Fruit fly (Drosophila melanogaster) whole organism, wandering third instar larva: ENCODE measurements around the gene Rab8.

ENCODE experiments used
- Abd-B ChIP-seq: fragments of >200 bp; optimal IDR thresholded peaks from 2 replicates; lab custom pipeline; 2017; ENCODE audit warnings: missing biosample characterization, missing genetic modification characterization
- CG32264 ChIP-seq: fragments of 200-800 bp; sonication (Bioruptor generic); optimal IDR thresholded peaks from 2 replicates; lab custom pipeline; 2016; ENCODE audit warnings: missing biosample characterization, missing genetic modification characterization
- CG9705 ChIP-seq: fragments of 200-800 bp; sonication (Bioruptor generic); optimal IDR thresholded peaks from 2 replicates; lab custom pipeline; 2018; ENCODE audit warnings: missing biosample characterization, mild to moderate bottlenecking, missing genetic modification characterization
- CrebA ChIP-seq: fragments of 200-800 bp; sonication (Bioruptor generic); optimal IDR thresholded peaks from 2 replicates; lab custom pipeline; 2016; ENCODE audit warnings: missing biosample characterization, mild to moderate bottlenecking, missing genetic modification characterization, borderline replicate concordance
- Dfd ChIP-seq: fragments of >200 bp; optimal IDR thresholded peaks from 2 replicates; lab custom pipeline; 2017; ENCODE audit warnings: missing biosample characterization, missing genetic modification characterization
- Dif ChIP-seq: fragments of 200-275, 200-300 bp; sonication (Bioruptor generic); optimal IDR thresholded peaks from 2 replicates; lab custom pipeline; 2018; ENCODE audit warnings: missing biosample characterization, missing genetic modification characterization; ENCODE audit not compliant: partially characterized antibody
- GATAd ChIP-seq: sonication (Bioruptor generic); optimal IDR thresholded peaks from 2 replicates; lab custom pipeline; 2016; ENCODE audit warnings: missing biosample characterization, missing genetic modification characterization
- HLH106 ChIP-seq: fragments of 200-800 bp; optimal IDR thresholded peaks from 3 replicates; lab custom pipeline; 2019; ENCODE audit warnings: missing biosample characterization, mild to moderate bottlenecking, missing genetic modification characterization, moderate library complexity
- Hnf4 ChIP-seq: fragments of 200-800 bp; sonication (Bioruptor generic); optimal IDR thresholded peaks from 2 replicates; lab custom pipeline; 2016; ENCODE audit warnings: missing biosample characterization, mild to moderate bottlenecking, missing genetic modification characterization
- Hr83 ChIP-seq: fragments of 200-300 bp; sonication (Bioruptor generic); optimal IDR thresholded peaks from 2 replicates; lab custom pipeline; 2016; ENCODE audit warnings: missing biosample characterization, mild to moderate bottlenecking, missing genetic modification characterization, moderate library complexity; ENCODE audit not compliant: poor library complexity, severe bottlenecking
- Jra ChIP-seq: sonication (Bioruptor generic); optimal IDR thresholded peaks from 2 replicates; lab custom pipeline; 2016; ENCODE audit warnings: missing biosample characterization, missing genetic modification characterization
- Mio ChIP-seq: sonication (Bioruptor generic); optimal IDR thresholded peaks from 2 replicates; lab custom pipeline; 2016; ENCODE audit warnings: missing biosample characterization, missing genetic modification characterization
- Myc ChIP-seq: fragments of >200 bp; optimal IDR thresholded peaks from 2 replicates; lab custom pipeline; 2017
- N ChIP-seq: fragments of >200 bp; optimal IDR thresholded peaks from 2 replicates; lab custom pipeline; 2018; ENCODE audit warnings: missing biosample characterization, missing external identifiers, missing genetic modification characterization
- OdsH ChIP-seq: fragments of 200-800 bp; sonication (Bioruptor generic); optimal IDR thresholded peaks from 2 replicates; lab custom pipeline; 2016; ENCODE audit warnings: missing biosample characterization, mild to moderate bottlenecking, missing genetic modification characterization
- Rel ChIP-seq, 2 experiments: fragments of 200-800 bp; sonication (Bioruptor generic) in 1 of 2; optimal IDR thresholded peaks; 2 replicates in 1 of 2; 3 replicates in 1 of 2; lab custom pipeline; 2016 to 2019; ENCODE audit warnings: mild to moderate bottlenecking in 2 of 2, missing biosample characterization in 2 of 2, missing genetic modification characterization in 2 of 2, moderate library complexity in 1 of 2
- Sp1 ChIP-seq: fragments of 200-800 bp; sonication (Bioruptor generic); optimal IDR thresholded peaks from 3 replicates; lab custom pipeline; 2019; ENCODE audit warnings: missing biosample characterization, mild to moderate bottlenecking, missing genetic modification characterization, moderate library complexity
- Vsx2 ChIP-seq: fragments of 200-300, 225-300 bp; sonication (Bioruptor generic); optimal IDR thresholded peaks from 2 replicates; lab custom pipeline; 2018; ENCODE audit warnings: missing biosample characterization, missing genetic modification characterization; ENCODE audit not compliant: partially characterized antibody
- br ChIP-seq: fragments of 200-800 bp; sonication (Bioruptor generic); optimal IDR thresholded peaks from 2 replicates; lab custom pipeline; 2016; ENCODE audit warnings: missing biosample characterization, missing genetic modification characterization
- brk ChIP-seq: fragments of 200-800 bp; sonication (Bioruptor generic); optimal IDR thresholded peaks from 2 replicates; lab custom pipeline; 2016; ENCODE audit warnings: missing biosample characterization, mild to moderate bottlenecking, missing genetic modification characterization
- dmrt93B ChIP-seq: fragments of 200-800 bp; sonication (Bioruptor generic); optimal IDR thresholded peaks from 2 replicates; lab custom pipeline; 2018; ENCODE audit warnings: missing biosample characterization, mild to moderate bottlenecking, missing genetic modification characterization
- dsf ChIP-seq: sonication (Bioruptor generic); optimal IDR thresholded peaks from 2 replicates; lab custom pipeline; 2016; ENCODE audit warnings: missing biosample characterization, missing genetic modification characterization, borderline replicate concordance
- ey ChIP-seq: fragments of 200-800 bp; sonication (Bioruptor generic); optimal IDR thresholded peaks from 2 replicates; lab custom pipeline; 2016; ENCODE audit warnings: missing biosample characterization, missing genetic modification characterization
- foxo ChIP-seq, 2 experiments: fragments of 200-800 bp; sonication (Bioruptor generic); optimal IDR thresholded peaks; 2 replicates in 1 of 2; 3 replicates in 1 of 2; lab custom pipeline; 2016 to 2017; ENCODE audit warnings: missing biosample characterization in 2 of 2, missing genetic modification characterization in 2 of 2
- fru ChIP-seq: fragments of 200-800 bp; sonication (Bioruptor generic); optimal IDR thresholded peaks from 3 replicates; lab custom pipeline; 2016; ENCODE audit warnings: missing biosample characterization, mild to moderate bottlenecking, missing genetic modification characterization
- h ChIP-seq: fragments of 200-800 bp; sonication (Bioruptor generic); optimal IDR thresholded peaks from 3 replicates; lab custom pipeline; 2016; ENCODE audit warnings: missing biosample characterization, mild to moderate bottlenecking, missing genetic modification characterization
- jim ChIP-seq: fragments of 175-275, 200-325 bp; sonication (Bioruptor generic); optimal IDR thresholded peaks from 2 replicates; lab custom pipeline; 2016; ENCODE audit warnings: missing biosample characterization, mild to moderate bottlenecking, missing genetic modification characterization
- lola ChIP-seq: fragments of >200 bp; optimal IDR thresholded peaks from 2 replicates; lab custom pipeline; 2017; ENCODE audit warnings: missing biosample characterization, missing genetic modification characterization
- pan ChIP-seq: fragments of >200 bp; optimal IDR thresholded peaks from 2 replicates; lab custom pipeline; 2017
- psq ChIP-seq: fragments of 200-800 bp; sonication (Bioruptor generic); optimal IDR thresholded peaks from 3 replicates; lab custom pipeline; 2017; ENCODE audit warnings: missing biosample characterization, mild to moderate bottlenecking, missing genetic modification characterization, moderate library complexity
- rgr ChIP-seq: fragments of 200-800 bp; sonication (Bioruptor generic); optimal IDR thresholded peaks from 3 replicates; lab custom pipeline; 2016; ENCODE audit warnings: missing biosample characterization, mild to moderate bottlenecking, missing genetic modification characterization
- sage ChIP-seq: fragments of 200-800 bp; sonication (Bioruptor generic); optimal IDR thresholded peaks from 2 replicates; lab custom pipeline; 2016; ENCODE audit warnings: missing biosample characterization, mild to moderate bottlenecking, missing genetic modification characterization
- sv ChIP-seq: fragments of 200-800 bp; sonication (Bioruptor generic); optimal IDR thresholded peaks from 3 replicates; lab custom pipeline; 2016; ENCODE audit warnings: missing biosample characterization, missing genetic modification characterization
- tai ChIP-seq: sonication (Bioruptor generic); optimal IDR thresholded peaks from 2 replicates; lab custom pipeline; 2016; ENCODE audit warnings: missing biosample characterization, missing genetic modification characterization
- woc ChIP-seq: sonication (Bioruptor generic); optimal IDR thresholded peaks from 2 replicates; lab custom pipeline; 2016; ENCODE audit warnings: missing biosample characterization, mild to moderate bottlenecking, missing genetic modification characterization

Gene Rab8

DNA sequence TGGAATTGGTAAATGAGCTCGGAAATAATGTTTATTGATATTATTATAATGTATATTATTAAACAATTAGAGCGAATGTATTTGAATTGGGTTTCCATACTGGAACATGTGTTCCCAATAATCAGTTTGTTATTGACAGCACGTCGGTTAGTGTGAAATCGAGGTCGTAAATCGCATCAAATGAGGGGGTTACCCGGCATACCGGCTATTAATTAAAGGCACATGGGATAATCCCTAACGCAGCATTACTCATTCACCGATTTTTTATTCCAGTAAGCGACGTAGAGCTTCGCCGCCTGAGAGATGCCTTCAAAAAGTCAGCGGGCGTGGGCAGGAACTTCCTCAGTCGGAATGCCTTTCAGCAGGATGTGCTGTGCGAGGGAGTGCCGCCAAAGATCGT, 2.6 kb upstream of the Rab8 start:
- TF ChIP-seq Rel (GFP tag; optimal IDR thresholded peaks at IDR 0.05; lab: Kevin White, UChicago) (no peak), Rel (tag; optimal IDR thresholded peaks at IDR 0.05; lab: Kevin White, UChicago) (peak; percentile 91), dmrt93B (no peak)

DNA sequence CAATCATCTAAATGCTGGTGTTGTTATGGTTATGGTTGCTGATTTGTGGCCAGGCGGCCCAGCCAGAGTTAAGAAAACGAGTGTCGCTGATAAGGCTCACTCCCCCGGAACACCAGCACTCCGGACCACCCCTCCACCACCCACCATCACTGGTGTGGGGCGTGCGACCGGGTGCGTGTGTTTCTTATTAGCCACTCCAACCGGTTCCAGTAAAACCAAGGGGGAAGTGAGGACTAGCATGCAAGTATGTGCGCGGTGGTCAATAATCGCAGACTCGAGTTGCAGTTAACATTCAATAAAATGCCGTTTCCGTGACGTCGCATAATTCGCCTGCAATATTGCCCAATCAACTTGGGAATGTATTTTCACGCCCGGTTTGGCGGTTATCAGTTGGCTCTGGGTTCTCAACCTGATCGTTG, 1.6 kb upstream of the Rab8 start:
- no peak for TF ChIP-seq Dif (GFP tag; lab: Kevin White, UChicago)
- no peak for TF ChIP-seq lola (GFP tag; lab: Kevin White, UChicago)
- no peak for TF ChIP-seq ey (GFP tag; lab: Kevin White, UChicago)
- no peak for TF ChIP-seq dsf (GFP tag; lab: Kevin White, UChicago)
- TF ChIP-seq Hnf4 (GFP tag; lab: Kevin White, UChicago) = no peak
- no peak for TF ChIP-seq Abd-B
- no peak for TF ChIP-seq jim
- peak; percentile 33 for TF ChIP-seq br (GFP tag; lab: Kevin White, UChicago)
- TF ChIP-seq CrebA (GFP tag; lab: Kevin White, UChicago) = no peak
- no peak for TF ChIP-seq fru (GFP tag; lab: Kevin White, UChicago)
- peak; percentile 18 for TF ChIP-seq Sp1 (GFP tag; lab: Kevin White, UChicago)
- TF ChIP-seq pan (lab: Kevin White, UChicago) = no peak
- TF ChIP-seq CG32264 (GFP tag; lab: Kevin White, UChicago) = no peak
- TF ChIP-seq tai (GFP tag; lab: Kevin White, UChicago) = no peak
- TF ChIP-seq sv (GFP tag; lab: Kevin White, UChicago) = no peak
- no peak for TF ChIP-seq Hr83 (GFP tag; lab: Kevin White, UChicago)
- TF ChIP-seq psq = peak; percentile 29
- no peak for TF ChIP-seq Rel (GFP tag; optimal IDR thresholded peaks at IDR 0.05; lab: Kevin White, UChicago)
- TF ChIP-seq Rel (tag; optimal IDR thresholded peaks at IDR 0.05; lab: Kevin White, UChicago) = peak; percentile 58
- no peak for TF ChIP-seq CG9705 (GFP tag; lab: Kevin White, UChicago)
- TF ChIP-seq h (GFP tag; lab: Kevin White, UChicago) = peak; percentile 88
- TF ChIP-seq Vsx2 (GFP tag; lab: Kevin White, UChicago) = peak; percentile 94
- no peak for TF ChIP-seq N (GFP tag; lab: Kevin White, UChicago)
- no peak for TF ChIP-seq Myc
- TF ChIP-seq Jra = no peak
- TF ChIP-seq HLH106 (tag; lab: Kevin White, UChicago) = no peak
- no peak for TF ChIP-seq Mio (GFP tag; lab: Kevin White, UChicago)
- no peak for TF ChIP-seq dmrt93B
- no peak for TF ChIP-seq rgr (GFP tag; lab: Kevin White, UChicago)
- TF ChIP-seq, all 38 proteins: peak for 6

DNA sequence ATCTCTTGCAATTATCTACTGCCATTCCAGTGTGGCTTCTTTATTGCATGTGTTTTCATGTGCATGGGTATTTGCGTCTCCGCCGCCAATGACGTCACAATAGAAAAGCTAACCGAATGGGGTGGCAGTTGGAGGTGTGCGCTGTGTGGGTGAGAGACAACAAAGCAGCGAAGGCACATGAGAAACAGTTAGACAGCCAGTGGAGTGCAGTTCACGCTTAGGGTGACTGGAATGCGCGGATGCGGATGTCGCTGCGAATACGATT, 721 bp upstream of the Rab8 start:
- TF ChIP-seq Dfd = no peak
- TF ChIP-seq Rel (GFP tag; optimal IDR thresholded peaks at IDR 0.05; lab: Kevin White, UChicago) = no peak
- TF ChIP-seq Rel (tag; optimal IDR thresholded peaks at IDR 0.05; lab: Kevin White, UChicago) = peak; percentile 15
- TF ChIP-seq CG32264 (GFP tag; lab: Kevin White, UChicago) = no peak

DNA sequence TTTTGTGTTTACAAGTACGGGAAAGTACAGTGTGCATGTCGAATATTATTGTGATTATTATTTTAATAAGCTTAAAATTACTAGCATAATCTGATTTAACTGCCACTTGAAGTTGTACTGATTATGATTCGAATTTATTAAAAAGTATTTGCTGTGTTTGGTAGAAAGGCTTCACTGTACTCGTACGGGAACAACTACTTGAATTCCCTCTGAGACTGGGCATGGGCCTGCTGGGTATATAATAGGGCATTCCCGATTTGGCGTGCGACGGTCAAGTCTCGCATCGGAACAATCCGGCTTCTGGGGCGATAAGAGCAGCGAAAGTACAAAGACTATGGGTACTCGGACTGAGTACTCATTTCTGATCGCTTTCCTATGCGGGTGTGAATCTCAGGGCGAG, 1.2 kb downstream of the Rab8 start:
- TF ChIP-seq ey (GFP tag; lab: Kevin White, UChicago) (peak; percentile 15), Rel (GFP tag; optimal IDR thresholded peaks at IDR 0.05; lab: Kevin White, UChicago) (no peak), Rel (tag; optimal IDR thresholded peaks at IDR 0.05; lab: Kevin White, UChicago) (peak; percentile 95), lola (GFP tag; lab: Kevin White, UChicago) (no peak), psq (peak; percentile 19), OdsH (peak; percentile 37), jim (no peak), rgr (GFP tag; lab: Kevin White, UChicago) (peak; percentile 36), pan (lab: Kevin White, UChicago) (no peak), h (GFP tag; lab: Kevin White, UChicago) (peak; percentile 52), br (GFP tag; lab: Kevin White, UChicago) (peak; percentile 28), Dif (GFP tag; lab: Kevin White, UChicago) (no peak), foxo (GFP tag; optimal IDR thresholded peaks at IDR 0.05; lab: Kevin White, UChicago) (peak in 1 of 2 experiments; percentile 48), fru (GFP tag; lab: Kevin White, UChicago) (peak; percentile 41)

DNA sequence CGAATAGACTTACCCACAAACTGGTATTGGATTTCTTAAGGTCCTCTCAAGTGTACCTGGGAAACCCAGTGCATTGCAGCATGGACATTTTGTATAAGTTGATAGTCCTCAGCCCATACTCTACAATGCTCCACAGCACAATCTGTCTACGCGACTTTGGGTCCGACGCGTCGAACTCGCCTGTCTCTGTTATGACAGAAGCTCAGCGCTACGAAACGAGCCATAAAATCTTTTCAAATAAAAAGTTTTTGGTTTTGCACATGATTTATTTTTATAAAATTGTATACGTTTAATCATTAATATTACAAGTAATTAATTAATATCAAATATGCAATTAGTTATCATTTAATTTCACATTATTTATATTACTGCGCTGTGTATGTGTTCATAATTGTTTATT, 3.6 kb downstream of the Rab8 start:
- no peak for TF ChIP-seq psq
- no peak for TF ChIP-seq tai (GFP tag; lab: Kevin White, UChicago)
- TF ChIP-seq fru (GFP tag; lab: Kevin White, UChicago) = no peak
- TF ChIP-seq woc (GFP tag; lab: Kevin White, UChicago) = no peak
- TF ChIP-seq brk = no peak
- no peak for TF ChIP-seq GATAd (GFP tag; lab: Kevin White, UChicago)
- TF ChIP-seq dmrt93B = no peak
- TF ChIP-seq Vsx2 (GFP tag; lab: Kevin White, UChicago) = no peak
- no peak for TF ChIP-seq sage
- TF ChIP-seq br (GFP tag; lab: Kevin White, UChicago) = no peak
- TF ChIP-seq, all 38 proteins: peak for 0
